Fruit fly (Drosophila melanogaster): ENCODE measurements around the gene CG14401.

Gene CG14401

dm6 chr2L:20915224-20915623, 45.6 kb downstream of the CG14401 start:
- TF ChIP-seq CG32121 (GFP tag; IDR thresholded peaks at IDR 0.05) (peak; percentile 89), CG12605 (GFP tag; IDR thresholded peaks at IDR 0.05) (peak; percentile 58), CG4496 (GFP tag; IDR thresholded peaks at IDR 0.05) (peak; percentile 85), CG8159 (tag; optimal IDR thresholded peaks at IDR 0.05) (peak; percentile 74), rn (GFP tag; IDR thresholded peaks at IDR 0.05) (peak; percentile 71; the same call in 1 of the 2 replicates), Snoo (tag; optimal IDR thresholded peaks at IDR 0.05) (no peak), CG10348 (GFP tag; IDR thresholded peaks at IDR 0.05) (no peak), EcR (GFP tag; optimal IDR thresholded peaks at IDR 0.05) (peak; percentile 74), Pif1A (GFP tag; optimal IDR thresholded peaks at IDR 0.05) (peak; percentile 72), CG13204 (GFP tag; optimal IDR thresholded peaks at IDR 0.05) (no peak), D1 (tag; optimal IDR thresholded peaks at IDR 0.05) (peak; percentile 20), CG17806 (tag; optimal IDR thresholded peaks at IDR 0.05) (peak; percentile 79), gl (tag; optimal IDR thresholded peaks at IDR 0.05) (peak; percentile 21), Ets98B (GFP tag; IDR thresholded peaks at IDR 0.05) (peak; percentile 85), CG15710 (tag; optimal IDR thresholded peaks at IDR 0.05) (peak; percentile 66), fd96Ca (GFP tag; IDR thresholded peaks at IDR 0.05) (peak; percentile 62; the same call in 1 of the 3 replicates), CG14655 (GFP tag; optimal IDR thresholded peaks at IDR 0.05) (peak; percentile 70), CG8301 (tag; optimal IDR thresholded peaks at IDR 0.05) (peak; percentile 72), CG34367 (tag; optimal IDR thresholded peaks at IDR 0.05) (peak; percentile 39), CG9948 (tag; optimal IDR thresholded peaks at IDR 0.05) (peak; percentile 63), Pif1B (GFP tag; optimal IDR thresholded peaks at IDR 0.05) (peak; percentile 58)

- TF ChIP-seq CG12605 (GFP tag; IDR thresholded peaks at IDR 0.05) (no peak; the same call in 1 of the 2 replicates), CG8301 (tag; optimal IDR thresholded peaks at IDR 0.05) (no peak), CG17806 (tag; optimal IDR thresholded peaks at IDR 0.05) (peak; percentile 36), CG10348 (GFP tag; IDR thresholded peaks at IDR 0.05) (no peak), Pif1A (GFP tag; optimal IDR thresholded peaks at IDR 0.05) (peak; percentile 16), EcR (GFP tag; optimal IDR thresholded peaks at IDR 0.05) (peak; percentile 33), Ets98B (GFP tag; IDR thresholded peaks at IDR 0.05) (no peak), D1 (tag; optimal IDR thresholded peaks at IDR 0.05) (peak; percentile 47), CG15710 (tag; optimal IDR thresholded peaks at IDR 0.05) (peak; percentile 60), rn (GFP tag; IDR thresholded peaks at IDR 0.05) (no peak), Pif1B (GFP tag; optimal IDR thresholded peaks at IDR 0.05) (no peak), CG32121 (GFP tag; IDR thresholded peaks at IDR 0.05) (no peak), CG34367 (tag; optimal IDR thresholded peaks at IDR 0.05) (peak; percentile 71), Snoo (tag; optimal IDR thresholded peaks at IDR 0.05) (no peak), CG13204 (GFP tag; optimal IDR thresholded peaks at IDR 0.05) (peak; percentile 70), gl (tag; optimal IDR thresholded peaks at IDR 0.05) (peak; percentile 90), CG4496 (GFP tag; IDR thresholded peaks at IDR 0.05) (no peak), fd96Ca (GFP tag; IDR thresholded peaks at IDR 0.05) (no peak), CG9948 (tag; optimal IDR thresholded peaks at IDR 0.05) (peak; percentile 44), CG8159 (tag; optimal IDR thresholded peaks at IDR 0.05) (peak; percentile 73), CG14655 (GFP tag; optimal IDR thresholded peaks at IDR 0.05) (no peak)
Observed at dm6 chr2L:20916672-20917209, 47.1 kb downstream of the CG14401 start.

- peak; percentile 87 for TF ChIP-seq CG17806 (tag; optimal IDR thresholded peaks at IDR 0.05)
- TF ChIP-seq CG9948 (tag; optimal IDR thresholded peaks at IDR 0.05) = peak; percentile 87
- TF ChIP-seq Pif1B (GFP tag; optimal IDR thresholded peaks at IDR 0.05) = peak; percentile 52
- peak; percentile 51 for TF ChIP-seq CG15710 (tag; optimal IDR thresholded peaks at IDR 0.05)
- TF ChIP-seq CG12605 (GFP tag; IDR thresholded peaks at IDR 0.05) = 0 out of 2 replicates have a peak, but pooled peaks have one; percentile 10
- TF ChIP-seq fd96Ca (GFP tag; IDR thresholded peaks at IDR 0.05) = peak; percentile 13; the same call in 2 of the 3 replicates
- peak; percentile 65; the same call in 1 of the 2 replicates for TF ChIP-seq CG32121 (GFP tag; IDR thresholded peaks at IDR 0.05)
- peak; percentile 40 for TF ChIP-seq Snoo (tag; optimal IDR thresholded peaks at IDR 0.05)
- TF ChIP-seq EcR (GFP tag; optimal IDR thresholded peaks at IDR 0.05) = no peak
- peak; percentile 80 for TF ChIP-seq D1 (tag; optimal IDR thresholded peaks at IDR 0.05)
- TF ChIP-seq Pif1A (GFP tag; optimal IDR thresholded peaks at IDR 0.05) = peak; percentile 84
- no peak; the same call in 1 of the 2 replicates for TF ChIP-seq Ets98B (GFP tag; IDR thresholded peaks at IDR 0.05)
- TF ChIP-seq rn (GFP tag; IDR thresholded peaks at IDR 0.05) = no peak; the same call in 1 of the 2 replicates
- TF ChIP-seq CG8159 (tag; optimal IDR thresholded peaks at IDR 0.05) = peak; percentile 88
- TF ChIP-seq CG8301 (tag; optimal IDR thresholded peaks at IDR 0.05) = peak; percentile 88
- TF ChIP-seq CG4496 (GFP tag; IDR thresholded peaks at IDR 0.05) = peak; percentile 28; the same call in 2 of the 3 replicates
- no peak for TF ChIP-seq CG13204 (GFP tag; optimal IDR thresholded peaks at IDR 0.05)
- TF ChIP-seq CG10348 (GFP tag; IDR thresholded peaks at IDR 0.05) = no peak
- peak; percentile 88 for TF ChIP-seq CG14655 (GFP tag; optimal IDR thresholded peaks at IDR 0.05)
- TF ChIP-seq CG34367 (tag; optimal IDR thresholded peaks at IDR 0.05) = peak; percentile 54
- peak; percentile 55 for TF ChIP-seq gl (tag; optimal IDR thresholded peaks at IDR 0.05)
Observed at dm6 chr2L:20917235-20918055, 47.8 kb downstream of the CG14401 start.

DNA sequence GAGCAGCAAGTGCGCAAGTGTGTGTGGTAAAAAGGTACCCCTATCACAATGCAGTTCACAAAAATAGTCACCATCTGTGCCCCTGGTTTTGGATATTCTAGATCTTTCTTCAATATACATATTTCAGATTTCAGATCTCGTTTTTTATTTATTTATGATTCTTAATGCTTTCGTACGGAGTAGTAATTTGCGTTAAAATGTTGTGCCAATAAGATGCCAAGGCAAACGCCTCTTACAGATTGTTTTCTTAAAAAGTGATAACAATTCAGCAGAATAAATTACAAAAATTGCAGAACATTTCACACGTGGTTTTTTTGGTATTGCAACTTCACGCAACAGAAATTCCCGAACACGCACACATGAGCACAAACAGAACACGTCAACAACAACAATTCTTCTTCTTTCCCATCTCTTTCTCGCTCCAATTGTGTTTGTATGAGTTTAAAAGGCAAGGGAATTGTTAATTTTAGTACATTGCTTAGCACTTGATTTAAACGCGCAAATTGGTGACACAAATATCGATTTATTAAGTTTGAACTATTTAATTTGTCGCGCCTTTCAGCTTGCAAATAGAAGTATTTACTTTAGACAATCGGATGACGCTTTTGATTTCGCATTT, 48.5 kb downstream of the CG14401 start:
- TF ChIP-seq CG13204 (GFP tag; optimal IDR thresholded peaks at IDR 0.05) (no peak), CG17806 (tag; optimal IDR thresholded peaks at IDR 0.05) (peak; percentile 25), Snoo (tag; optimal IDR thresholded peaks at IDR 0.05) (peak; percentile 71), CG34367 (tag; optimal IDR thresholded peaks at IDR 0.05) (peak; percentile 36), CG9948 (tag; optimal IDR thresholded peaks at IDR 0.05) (peak; percentile 46), fd96Ca (GFP tag; IDR thresholded peaks at IDR 0.05) (no peak), CG15710 (tag; optimal IDR thresholded peaks at IDR 0.05) (peak; percentile 65), CG10348 (GFP tag; IDR thresholded peaks at IDR 0.05) (0 out of 2 replicates have a peak, but pooled peaks have one; percentile 32), CG32121 (GFP tag; IDR thresholded peaks at IDR 0.05) (peak; percentile 34; the same call in 1 of the 2 replicates), Pif1A (GFP tag; optimal IDR thresholded peaks at IDR 0.05) (peak; percentile 15), CG12605 (GFP tag; IDR thresholded peaks at IDR 0.05) (peak; percentile 87), CG8301 (tag; optimal IDR thresholded peaks at IDR 0.05) (peak; percentile 69), CG14655 (GFP tag; optimal IDR thresholded peaks at IDR 0.05) (peak; percentile 29), EcR (GFP tag; optimal IDR thresholded peaks at IDR 0.05) (no peak), Ets98B (GFP tag; IDR thresholded peaks at IDR 0.05) (peak; percentile 74), Pif1B (GFP tag; optimal IDR thresholded peaks at IDR 0.05) (peak; percentile 77), D1 (tag; optimal IDR thresholded peaks at IDR 0.05) (no peak), CG8159 (tag; optimal IDR thresholded peaks at IDR 0.05) (no peak), gl (tag; optimal IDR thresholded peaks at IDR 0.05) (no peak), CG4496 (GFP tag; IDR thresholded peaks at IDR 0.05) (peak; percentile 71), rn (GFP tag; IDR thresholded peaks at IDR 0.05) (no peak)

Measured in whole organism, pupa.